Fruit fly (Drosophila melanogaster): ENCODE results near the gene CG3288.

The CG3288 gene

dm6 chr3L:20826950-20827910 lies 8.8 kb upstream of the CG3288 start:
- no peak for TF ChIP-seq CG17806 (tag; optimal IDR thresholded peaks at IDR 0.05)
- TF ChIP-seq CG4496 (GFP tag; IDR thresholded peaks at IDR 0.05) = peak; percentile 30; the same call in 1 of the 3 replicates
- no peak for TF ChIP-seq Snoo (tag; optimal IDR thresholded peaks at IDR 0.05)
- TF ChIP-seq fd96Ca (GFP tag; IDR thresholded peaks at IDR 0.05) = no peak
- no peak for TF ChIP-seq EcR (GFP tag; optimal IDR thresholded peaks at IDR 0.05)
- TF ChIP-seq CG13204 (GFP tag; optimal IDR thresholded peaks at IDR 0.05) = no peak
- TF ChIP-seq CG12605 (GFP tag; IDR thresholded peaks at IDR 0.05) = no peak
- TF ChIP-seq Ets98B (GFP tag; IDR thresholded peaks at IDR 0.05) = no peak; the same call in 1 of the 2 replicates
- TF ChIP-seq CG8301 (tag; optimal IDR thresholded peaks at IDR 0.05) = no peak
- no peak for TF ChIP-seq CG32121 (GFP tag; IDR thresholded peaks at IDR 0.05)
- TF ChIP-seq CG8159 (tag; optimal IDR thresholded peaks at IDR 0.05) = no peak
- no peak for TF ChIP-seq CG10348 (GFP tag; IDR thresholded peaks at IDR 0.05)
- no peak for TF ChIP-seq CG34367 (tag; optimal IDR thresholded peaks at IDR 0.05)
- TF ChIP-seq CG15710 (tag; optimal IDR thresholded peaks at IDR 0.05) = no peak
- TF ChIP-seq gl (tag; optimal IDR thresholded peaks at IDR 0.05) = no peak
- TF ChIP-seq Pif1A (GFP tag; optimal IDR thresholded peaks at IDR 0.05) = peak; percentile 30

dm6 chr3L:20827962-20828361 lies 8.0 kb upstream of the CG3288 start:
- TF ChIP-seq CG13204 (GFP tag; optimal IDR thresholded peaks at IDR 0.05) (no peak), CG32121 (GFP tag; IDR thresholded peaks at IDR 0.05) (no peak), rn (GFP tag; IDR thresholded peaks at IDR 0.05) (no peak), D1 (tag; optimal IDR thresholded peaks at IDR 0.05) (no peak), fd96Ca (GFP tag; IDR thresholded peaks at IDR 0.05) (no peak), CG15710 (tag; optimal IDR thresholded peaks at IDR 0.05) (no peak), CG34367 (tag; optimal IDR thresholded peaks at IDR 0.05) (no peak), CG4496 (GFP tag; IDR thresholded peaks at IDR 0.05) (no peak), Pif1B (GFP tag; optimal IDR thresholded peaks at IDR 0.05) (no peak), CG12605 (GFP tag; IDR thresholded peaks at IDR 0.05) (no peak), CG17806 (tag; optimal IDR thresholded peaks at IDR 0.05) (no peak), Pif1A (GFP tag; optimal IDR thresholded peaks at IDR 0.05) (no peak), EcR (GFP tag; optimal IDR thresholded peaks at IDR 0.05) (no peak)

- no peak for TF ChIP-seq CG8301 (tag; optimal IDR thresholded peaks at IDR 0.05)
- TF ChIP-seq EcR (GFP tag; optimal IDR thresholded peaks at IDR 0.05) = no peak
- no peak for TF ChIP-seq D1 (tag; optimal IDR thresholded peaks at IDR 0.05)
- no peak for TF ChIP-seq CG34367 (tag; optimal IDR thresholded peaks at IDR 0.05)
- no peak for TF ChIP-seq gl (tag; optimal IDR thresholded peaks at IDR 0.05)
- no peak for TF ChIP-seq CG17806 (tag; optimal IDR thresholded peaks at IDR 0.05)
- TF ChIP-seq CG4496 (GFP tag; IDR thresholded peaks at IDR 0.05) = no peak
These were observed 5.6 kb upstream of the CG3288 start for dm6 chr3L:20830361-20830760.

- TF ChIP-seq CG17806 (tag; optimal IDR thresholded peaks at IDR 0.05) (no peak), CG15710 (tag; optimal IDR thresholded peaks at IDR 0.05) (no peak), Pif1B (GFP tag; optimal IDR thresholded peaks at IDR 0.05) (no peak), CG34367 (tag; optimal IDR thresholded peaks at IDR 0.05) (no peak), CG4496 (GFP tag; IDR thresholded peaks at IDR 0.05) (no peak), D1 (tag; optimal IDR thresholded peaks at IDR 0.05) (no peak), CG14655 (GFP tag; optimal IDR thresholded peaks at IDR 0.05) (no peak), fd96Ca (GFP tag; IDR thresholded peaks at IDR 0.05) (no peak), EcR (GFP tag; optimal IDR thresholded peaks at IDR 0.05) (no peak), CG10348 (GFP tag; IDR thresholded peaks at IDR 0.05) (no peak), CG32121 (GFP tag; IDR thresholded peaks at IDR 0.05) (no peak), Snoo (tag; optimal IDR thresholded peaks at IDR 0.05) (no peak), Ets98B (GFP tag; IDR thresholded peaks at IDR 0.05) (no peak), CG12605 (GFP tag; IDR thresholded peaks at IDR 0.05) (no peak), CG8301 (tag; optimal IDR thresholded peaks at IDR 0.05) (no peak), gl (tag; optimal IDR thresholded peaks at IDR 0.05) (no peak), CG8159 (tag; optimal IDR thresholded peaks at IDR 0.05) (no peak), Pif1A (GFP tag; optimal IDR thresholded peaks at IDR 0.05) (no peak)
These were observed 1.8 kb upstream of the CG3288 start for dm6 chr3L:20834150-20834549.

- TF ChIP-seq fd96Ca (GFP tag; IDR thresholded peaks at IDR 0.05) (0 out of 3 replicates have a peak, but pooled peaks have one; percentile 23), EcR (GFP tag; optimal IDR thresholded peaks at IDR 0.05) (peak; percentile 74), CG34367 (tag; optimal IDR thresholded peaks at IDR 0.05) (no peak), Ets98B (GFP tag; IDR thresholded peaks at IDR 0.05) (0 out of 2 replicates have a peak, but pooled peaks have one; percentile 26)
These were observed 1.3 kb downstream of the CG3288 start, which contains the start of gene CG13255 for dm6 chr3L:20837040-20837830. CG13255 (plus strand) TSS chr3L:20837488.

dm6 chr3L:20837831-20838301 lies 1.9 kb downstream of the CG3288 start:
- TF ChIP-seq Ets98B (GFP tag; IDR thresholded peaks at IDR 0.05) (no peak), CG14655 (GFP tag; optimal IDR thresholded peaks at IDR 0.05) (no peak), CG10348 (GFP tag; IDR thresholded peaks at IDR 0.05) (no peak), CG17806 (tag; optimal IDR thresholded peaks at IDR 0.05) (no peak), CG15710 (tag; optimal IDR thresholded peaks at IDR 0.05) (no peak), rn (GFP tag; IDR thresholded peaks at IDR 0.05) (no peak), Pif1B (GFP tag; optimal IDR thresholded peaks at IDR 0.05) (no peak), CG9948 (tag; optimal IDR thresholded peaks at IDR 0.05) (no peak), Pif1A (GFP tag; optimal IDR thresholded peaks at IDR 0.05) (no peak), D1 (tag; optimal IDR thresholded peaks at IDR 0.05) (no peak), CG4496 (GFP tag; IDR thresholded peaks at IDR 0.05) (no peak), CG8159 (tag; optimal IDR thresholded peaks at IDR 0.05) (no peak), CG8301 (tag; optimal IDR thresholded peaks at IDR 0.05) (no peak), fd96Ca (GFP tag; IDR thresholded peaks at IDR 0.05) (no peak), CG32121 (GFP tag; IDR thresholded peaks at IDR 0.05) (no peak), CG34367 (tag; optimal IDR thresholded peaks at IDR 0.05) (no peak), CG13204 (GFP tag; optimal IDR thresholded peaks at IDR 0.05) (no peak), gl (tag; optimal IDR thresholded peaks at IDR 0.05) (no peak), EcR (GFP tag; optimal IDR thresholded peaks at IDR 0.05) (no peak), Snoo (tag; optimal IDR thresholded peaks at IDR 0.05) (no peak)
